Fruit fly (Drosophila melanogaster): Measurements from ENCODE around the gene CG13875.

Gene CG13875

dm6 chr3L:136591-137280 is 43.0 kb upstream of the CG13875 start (continued):
- TF ChIP-seq aop (GFP tag; IDR thresholded peaks at IDR 0.05) (no peak), bbx (GFP tag; IDR thresholded peaks at IDR 0.05; ENCODE audit: partially characterized antibody) (no peak), CG15073 (GFP tag; optimal IDR thresholded peaks at IDR 0.05) (no peak), Six4 (GFP tag; optimal IDR thresholded peaks at IDR 0.05) (no peak), Asciz (GFP tag; optimal IDR thresholded peaks at IDR 0.05) (peak; percentile 58), CG34224 (GFP tag; IDR thresholded peaks at IDR 0.05; ENCODE audit: partially characterized antibody) (no peak), otp (GFP tag; IDR thresholded peaks at IDR 0.05) (no peak), CG14667 (GFP tag; IDR thresholded peaks at IDR 0.05) (no peak), fru (optimal IDR thresholded peaks at IDR 0.05) (no peak), Mad (GFP tag; optimal IDR thresholded peaks at IDR 0.05) (no peak), Spps (tag; optimal IDR thresholded peaks at IDR 0.05) (no peak), CG15601 (tag; optimal IDR thresholded peaks at IDR 0.05) (no peak), CG7786 (GFP tag; optimal IDR thresholded peaks at IDR 0.05) (no peak), CG1233 (GFP tag; optimal IDR thresholded peaks at IDR 0.05) (peak; percentile 31), Hr78 (GFP tag; optimal IDR thresholded peaks at IDR 0.05) (no peak), Trl (optimal IDR thresholded peaks at IDR 0.05) (no peak), Trl (GFP tag; optimal IDR thresholded peaks at IDR 0.05) (no peak), CG15479 (GFP tag; optimal IDR thresholded peaks at IDR 0.05) (no peak), caup (GFP tag; optimal IDR thresholded peaks at IDR 0.05; ENCODE audit: severe bottlenecking) (peak; percentile 5), Sry-β (GFP tag; optimal IDR thresholded peaks at IDR 0.05) (no peak), cg (GFP tag; optimal IDR thresholded peaks at IDR 0.05) (no peak), CkIIα-i1 (GFP tag; IDR thresholded peaks at IDR 0.05) (no peak), Ravus (GFP tag; IDR thresholded peaks at IDR 0.05) (no peak), CG2712 (tag; optimal IDR thresholded peaks at IDR 0.05) (no peak), sens (GFP tag) (no peak), sd (tag; optimal IDR thresholded peaks at IDR 0.05) (no peak), Mrtf (GFP tag; IDR thresholded peaks at IDR 0.05) (no peak), esg (GFP tag; conservative IDR thresholded peaks at IDR 0.05) (no peak), nerfin-2 (GFP tag; IDR thresholded peaks at IDR 0.05; ENCODE audit: partially characterized antibody) (no peak), ATbp (GFP tag; optimal IDR thresholded peaks at IDR 0.05) (peak; percentile 41), slbo (GFP tag; IDR thresholded peaks at IDR 0.05) (no peak), dmrt99B (tag; optimal IDR thresholded peaks at IDR 0.05) (no peak), CG34376 (GFP tag; optimal IDR thresholded peaks at IDR 0.05) (peak; percentile 23), Lim3 (GFP tag; IDR thresholded peaks at IDR 0.05) (no peak), fd102C (GFP tag; optimal IDR thresholded peaks at IDR 0.05) (no peak), Camta (GFP tag; optimal IDR thresholded peaks at IDR 0.05) (no peak), CG11696 (GFP tag; IDR thresholded peaks at IDR 0.05) (no peak), Atf-2 (GFP tag; optimal IDR thresholded peaks at IDR 0.05) (no peak), wek (GFP tag; optimal IDR thresholded peaks at IDR 0.05) (peak; percentile 17), CG8359 (GFP tag; optimal IDR thresholded peaks at IDR 0.05; ENCODE audit: borderline replicate concordance) (no peak), CG13894 (tag; optimal IDR thresholded peaks at IDR 0.05) (no peak), CG15269 (tag; optimal IDR thresholded peaks at IDR 0.05) (no peak), CG3407 (GFP tag; optimal IDR thresholded peaks at IDR 0.05) (peak; percentile 11), Eip74EF (GFP tag; optimal IDR thresholded peaks at IDR 0.05) (no peak), CG17568 (GFP tag; optimal IDR thresholded peaks at IDR 0.05) (no peak), bowl (GFP tag; IDR thresholded peaks at IDR 0.05) (no peak), crp (GFP tag; optimal IDR thresholded peaks at IDR 0.05) (no peak), Kr (GFP tag; optimal IDR thresholded peaks at IDR 0.05) (no peak), HmgD (GFP tag; optimal IDR thresholded peaks at IDR 0.05) (no peak), Rfx (GFP tag; IDR thresholded peaks at IDR 0.05) (no peak)

All from whole organism, embryonic.